Fruit fly (Drosophila melanogaster) whole organism, embryonic: Measurements from ENCODE around the gene CG10347.

Source experiments
- CG10462 ChIP-seq: fragments of 200-800 bp; sonication (Bioruptor generic); optimal IDR thresholded peaks from 2 replicates; lab custom pipeline; 2016; ENCODE audit warnings: missing biosample characterization, missing genetic modification characterization
- CG11247 ChIP-seq: fragments of 200-800 bp; sonication (Bioruptor generic); IDR thresholded peaks from 2 replicates; pipeline ENCODE4 v1.3.6; 2022; ENCODE audit warnings: missing biosample characterization, missing genetic modification characterization
- CG1233 ChIP-seq: fragments of 200-800 bp; sonication (Bioruptor generic); optimal IDR thresholded peaks from 4 replicates; lab custom pipeline; 2018; ENCODE audit warnings: missing biosample characterization, mild to moderate bottlenecking, missing genetic modification characterization
- CG13296 ChIP-seq: fragments of 200-800 bp; sonication (Bioruptor generic); optimal IDR thresholded peaks from 3 replicates; lab custom pipeline; 2018; ENCODE audit warnings: missing biosample characterization, mild to moderate bottlenecking, missing genetic modification characterization
- CG13624 ChIP-seq: fragments of 200-800 bp; sonication (Bioruptor generic); optimal IDR thresholded peaks from 2 replicates; lab custom pipeline; 2016; ENCODE audit warnings: missing biosample characterization, missing genetic modification characterization
- CG1603 ChIP-seq: fragments of 200-800 bp; sonication (Bioruptor generic); optimal IDR thresholded peaks from 2 replicates; lab custom pipeline; 2019; ENCODE audit warnings: missing biosample characterization, mild to moderate bottlenecking, missing genetic modification characterization, moderate library complexity
- CG17328 ChIP-seq: fragments of 200-800 bp; sonication (Bioruptor generic); IDR thresholded peaks from 2 replicates; pipeline ENCODE4 v1.3.6; 2022; ENCODE audit warnings: missing biosample characterization, missing genetic modification characterization
- CG2129 ChIP-seq: fragments of 200-800 bp; sonication (Bioruptor generic); IDR thresholded peaks from 2 replicates; pipeline ENCODE4 v1.3.6; 2022; ENCODE audit warnings: missing biosample characterization, missing genetic modification characterization; ENCODE audit not compliant: partially characterized antibody
- CG2678 ChIP-seq: fragments of 200-800 bp; sonication (Bioruptor generic); optimal IDR thresholded peaks from 3 replicates; lab custom pipeline; 2019; ENCODE audit warnings: missing biosample characterization, mild to moderate bottlenecking, missing genetic modification characterization, moderate library complexity
- CG32767 ChIP-seq: fragments of 200-800 bp; sonication (Bioruptor generic); IDR thresholded peaks from 2 replicates; pipeline ENCODE4 v1.3.6; 2022; ENCODE audit warnings: missing biosample characterization, missing genetic modification characterization
- CG5245 ChIP-seq: fragments of 200-800 bp; sonication (Bioruptor generic); optimal IDR thresholded peaks from 3 replicates; lab custom pipeline; 2016; ENCODE audit warnings: missing biosample characterization, missing genetic modification characterization
- CG5953 ChIP-seq: fragments of 200-800 bp; sonication (Bioruptor generic); IDR thresholded peaks from 2 replicates; pipeline ENCODE4 v1.3.6; 2022; ENCODE audit warnings: missing biosample characterization, missing genetic modification characterization
- CG7357 ChIP-seq: fragments of 200-800 bp; sonication (Bioruptor generic); IDR thresholded peaks from 3 replicates; pipeline ENCODE4 v1.3.6; 2022; ENCODE audit warnings: missing biosample characterization, missing genetic modification characterization
- CG7745 ChIP-seq: fragments of 200-800 bp; sonication (Bioruptor generic); optimal IDR thresholded peaks from 2 replicates; lab custom pipeline; 2018; ENCODE audit warnings: missing biosample characterization, mild to moderate bottlenecking, missing genetic modification characterization, moderate library complexity
- CG7786 ChIP-seq: fragments of 200-800 bp; sonication (Bioruptor generic); optimal IDR thresholded peaks from 2 replicates; lab custom pipeline; 2016; ENCODE audit warnings: missing biosample characterization, missing genetic modification characterization
- CG8290 ChIP-seq, 3 experiments: fragments of 200-800 bp; sonication (Bioruptor generic); optimal IDR thresholded peaks; 2 replicates each; lab custom pipeline; 2016 to 2019; ENCODE audit warnings: missing biosample characterization in 3 of 3, missing genetic modification characterization in 3 of 3, mild to moderate bottlenecking in 2 of 3, moderate library complexity in 1 of 3
- CG8765 ChIP-seq: fragments of 200-800 bp; sonication (Bioruptor generic); IDR thresholded peaks from 2 replicates; pipeline ENCODE4 v1.3.6; 2022; ENCODE audit warnings: missing biosample characterization, missing genetic modification characterization
- CG9797 ChIP-seq: fragments of 200-800 bp; sonication (Bioruptor generic); optimal IDR thresholded peaks from 3 replicates; lab custom pipeline; 2018; ENCODE audit warnings: missing biosample characterization, mild to moderate bottlenecking, missing genetic modification characterization
- CTCF ChIP-seq: fragments of 200-800 bp; sonication (Bioruptor generic); optimal IDR thresholded peaks from 2 replicates; lab custom pipeline; 2017; ENCODE audit warnings: missing biosample characterization, mild to moderate bottlenecking, missing genetic modification characterization, moderate library complexity
- Chrac-16 ChIP-seq: fragments of 200-800 bp; sonication (Bioruptor generic); optimal IDR thresholded peaks from 3 replicates; lab custom pipeline; 2016; ENCODE audit warnings: missing biosample characterization, missing genetic modification characterization
- Dll ChIP-seq: fragments of 200-800 bp; sonication (Bioruptor generic); IDR thresholded peaks from 4 replicates; pipeline ENCODE4 v1.3.6; 2022; ENCODE audit warnings: missing biosample characterization, missing genetic modification characterization; ENCODE audit not compliant: partially characterized antibody
- Doc3 ChIP-seq: fragments of 200-800 bp; sonication (Bioruptor generic); IDR thresholded peaks from 3 replicates; pipeline ENCODE4 v1.3.6; 2022; ENCODE audit warnings: missing biosample characterization, missing genetic modification characterization; ENCODE audit not compliant: partially characterized antibody
- Fer1 ChIP-seq: fragments of 200-800 bp; sonication (Bioruptor generic); optimal IDR thresholded peaks from 2 replicates; lab custom pipeline; 2017; ENCODE audit warnings: missing biosample characterization, mild to moderate bottlenecking, missing genetic modification characterization
- HHEX ChIP-seq: fragments of 200-800 bp; sonication (Bioruptor generic); optimal IDR thresholded peaks from 3 replicates; lab custom pipeline; 2017; ENCODE audit warnings: missing biosample characterization, mild to moderate bottlenecking, missing genetic modification characterization, missing genetic modification reagents
- Hmr ChIP-seq: fragments of 200-800 bp; sonication (Bioruptor generic); optimal IDR thresholded peaks from 3 replicates; lab custom pipeline; 2017; ENCODE audit warnings: mild to moderate bottlenecking, missing biosample characterization, missing genetic modification reagents, missing genetic modification characterization
- Lhr ChIP-seq: fragments of 200-800 bp; sonication (Bioruptor generic); optimal IDR thresholded peaks from 3 replicates; lab custom pipeline; 2017; ENCODE audit warnings: mild to moderate bottlenecking, missing biosample characterization, missing genetic modification reagents, missing genetic modification characterization
- MBD-R2 ChIP-seq: fragments of 200-800 bp; sonication (Bioruptor generic); IDR thresholded peaks from 2 replicates; pipeline ENCODE4 v1.3.6; 2022; ENCODE audit warnings: missing biosample characterization, missing genetic modification characterization
- Med ChIP-seq: fragments of 200-800 bp; sonication (Bioruptor generic); peaks from one replicate; lab custom pipeline; 2016; ENCODE audit warnings: missing biosample characterization, missing genetic modification characterization, mild to moderate bottlenecking, inconsistent platforms, moderate library complexity
- Meics ChIP-seq: fragments of 200-800 bp; sonication (Bioruptor generic); optimal IDR thresholded peaks from 2 replicates; lab custom pipeline; 2017; ENCODE audit warnings: missing biosample characterization, mild to moderate bottlenecking, missing genetic modification characterization
- Tbp ChIP-seq: fragments of >200 bp; optimal IDR thresholded peaks from 2 replicates; lab custom pipeline; 2018; ENCODE audit warnings: missing biosample characterization, missing genetic modification characterization
- abd-A ChIP-seq: fragments of 200-800 bp; sonication (Bioruptor generic); optimal IDR thresholded peaks from 3 replicates; lab custom pipeline; 2019; ENCODE audit warnings: missing biosample characterization, mild to moderate bottlenecking, missing genetic modification characterization, moderate library complexity
- amos ChIP-seq: fragments of 200-800 bp; sonication (Bioruptor generic); IDR thresholded peaks from 2 replicates; pipeline ENCODE4 v1.3.6; 2022; ENCODE audit warnings: missing biosample characterization, missing genetic modification characterization; ENCODE audit not compliant: partially characterized antibody
- ara ChIP-seq: fragments of 200-800 bp; sonication (Bioruptor generic); IDR thresholded peaks from 2 replicates; pipeline ENCODE4 v1.3.6; 2022; ENCODE audit warnings: missing biosample characterization, missing genetic modification characterization
- chif ChIP-seq, 2 experiments: fragments of 200-800 bp; sonication (Bioruptor generic); optimal IDR thresholded peaks; 3 replicates each; lab custom pipeline; 2016; ENCODE audit warnings: missing biosample characterization in 2 of 2, missing genetic modification characterization in 2 of 2
- dan ChIP-seq: fragments of 200-800 bp; sonication (Bioruptor generic); IDR thresholded peaks from 2 replicates; pipeline ENCODE4 v1.3.6; 2022; ENCODE audit warnings: missing biosample characterization, missing genetic modification characterization
- dm ChIP-seq: fragments of 200-800 bp; sonication (Bioruptor generic); optimal IDR thresholded peaks from 3 replicates; lab custom pipeline; 2016; ENCODE audit warnings: missing biosample characterization, missing genetic modification characterization
- gt ChIP-seq: fragments of 200-800 bp; sonication (Bioruptor generic); IDR thresholded peaks from 2 replicates; pipeline ENCODE4 v1.3.6; 2022; ENCODE audit warnings: missing biosample characterization, missing genetic modification characterization
- inv ChIP-seq: fragments of 200-800 bp; sonication (Bioruptor generic); IDR thresholded peaks from 2 replicates; pipeline ENCODE4 v1.3.6; 2022; ENCODE audit warnings: missing biosample characterization, missing genetic modification characterization; ENCODE audit not compliant: partially characterized antibody
- lmd ChIP-seq: fragments of 200-800 bp; sonication (Bioruptor generic); IDR thresholded peaks from 2 replicates; pipeline ENCODE4 v1.3.6; 2022; ENCODE audit warnings: missing biosample characterization, missing genetic modification characterization
- nerfin-1 ChIP-seq: fragments of 200-800 bp; sonication (Bioruptor generic); optimal IDR thresholded peaks from 3 replicates; lab custom pipeline; 2019; ENCODE audit warnings: missing biosample characterization, mild to moderate bottlenecking, missing genetic modification characterization, moderate library complexity
- oc ChIP-seq: fragments of 200-800 bp; sonication (Bioruptor generic); optimal IDR thresholded peaks from 2 replicates; lab custom pipeline; 2018; ENCODE audit warnings: missing biosample characterization, mild to moderate bottlenecking, missing genetic modification characterization, moderate library complexity
- pb ChIP-seq: fragments of 200-800 bp; sonication (Bioruptor generic); optimal IDR thresholded peaks from 3 replicates; lab custom pipeline; 2016; ENCODE audit warnings: missing biosample characterization, missing genetic modification characterization
- sc ChIP-seq, 3 experiments: fragments of >200 bp in 2 of 3; fragments of 200-800 bp in 1 of 3; sonication (Bioruptor generic) in 1 of 3; optimal IDR thresholded peaks; 2 replicates in 2 of 3; 3 replicates in 1 of 3; lab custom pipeline; 2017; ENCODE audit warnings: mild to moderate bottlenecking in 1 of 3, missing biosample characterization in 1 of 3, missing genetic modification characterization in 1 of 3, missing genetic modification reagents in 1 of 3
- sima ChIP-seq: fragments of 200-800 bp; sonication (Bioruptor generic); optimal IDR thresholded peaks from 2 replicates; lab custom pipeline; 2016; ENCODE audit warnings: missing biosample characterization, missing genetic modification characterization
- stc ChIP-seq: fragments of 200-800 bp; sonication (Bioruptor generic); IDR thresholded peaks from 2 replicates; pipeline ENCODE4 v1.3.6; 2022; ENCODE audit warnings: missing biosample characterization, missing genetic modification characterization
- sug ChIP-seq: fragments of 200-800 bp; optimal IDR thresholded peaks from 2 replicates; lab custom pipeline; 2019; ENCODE audit warnings: missing biosample characterization, mild to moderate bottlenecking, missing genetic modification characterization, moderate library complexity
- vfl ChIP-seq: fragments of 200-800 bp; sonication (Bioruptor generic); optimal IDR thresholded peaks from 2 replicates; lab custom pipeline; 2016; ENCODE audit warnings: missing biosample characterization, missing genetic modification characterization
- vvl ChIP-seq: fragments of 200-800 bp; sonication (Bioruptor generic); IDR thresholded peaks from 2 replicates; pipeline ENCODE4 v1.3.6; 2022; ENCODE audit warnings: missing biosample characterization, missing genetic modification characterization
- zfh2 ChIP-seq: fragments of 200-800 bp; sonication (Bioruptor generic); optimal IDR thresholded peaks from 2 replicates; lab custom pipeline; 2016; ENCODE audit warnings: missing biosample characterization, missing genetic modification characterization

Gene CG10347

dm6 chrX:11846049-11846718, 8.5 kb downstream of the CG10347 start, which contains the start of gene CG15740 (continued):
- TF ChIP-seq MBD-R2 (GFP tag; lab: Robert Waterston, UW), result peak; percentile 15; the same call in 1 of the 2 replicates
- TF ChIP-seq Meics, result peak; percentile 33
- no peak for TF ChIP-seq sug (tag; lab: Kevin White, UChicago)
- TF ChIP-seq pb, result no peak
- peak; percentile 47; the same call in 1 of the 2 replicates for TF ChIP-seq CG17328 (GFP tag; lab: Robert Waterston, UW)
- TF ChIP-seq CG9797 (GFP tag; lab: Kevin White, UChicago), result no peak
- TF ChIP-seq Med (GFP tag; lab: Kevin White, UChicago), result peak; percentile 84
- TF ChIP-seq CG10462 (GFP tag; lab: Kevin White, UChicago), result no peak
- no peak for TF ChIP-seq dm (GFP tag; lab: Kevin White, UChicago)
- TF ChIP-seq gt (GFP tag; lab: Robert Waterston, UW), result no peak
- TF ChIP-seq dan (GFP tag; lab: Robert Waterston, UW), result no peak
- TF ChIP-seq CTCF (GFP tag; lab: Kevin White, UChicago), result no peak
- TF ChIP-seq CG7745, result no peak
- TF ChIP-seq amos (GFP tag; lab: Robert Waterston, UW), result no peak
- TF ChIP-seq CG13624 (GFP tag; lab: Kevin White, UChicago), result peak; percentile 26
- TF ChIP-seq nerfin-1 (tag; lab: Kevin White, UChicago), result peak; percentile 1
- TF ChIP-seq HHEX, result peak; percentile 14
- TF ChIP-seq lmd (GFP tag; lab: Robert Waterston, UW), result peak; percentile 72
- no peak for TF ChIP-seq Tbp (GFP tag; lab: Kevin White, UChicago)
- no peak for TF ChIP-seq oc (tag; lab: Kevin White, UChicago)
- TF ChIP-seq CG2678 (tag; lab: Kevin White, UChicago), result peak; percentile 49
- peak; percentile 38 for TF ChIP-seq CG1603 (tag; lab: Kevin White, UChicago)
- TF ChIP-seq CG2129 (GFP tag; lab: Robert Waterston, UW), result no peak
- TF ChIP-seq CG5245 (GFP tag; lab: Kevin White, UChicago), result no peak
- TF ChIP-seq zfh2 (GFP tag; lab: Kevin White, UChicago), result no peak
- TF ChIP-seq CG13296 (GFP tag; lab: Kevin White, UChicago), result peak; percentile 17
- peak; percentile 17 for TF ChIP-seq Hmr
- no peak for TF ChIP-seq CG8290 (GFP tag; optimal IDR thresholded peaks at IDR 0.05; lab: Kevin White, UChicago)
- no peak for TF ChIP-seq CG8290 (tag; optimal IDR thresholded peaks at IDR 0.05; lab: Kevin White, UChicago)
- TF ChIP-seq CG7357, result 0 out of 3 replicates have a peak, but pooled peaks have one; percentile 25
- TF ChIP-seq Chrac-16, result peak; percentile 8
- no peak for TF ChIP-seq CG1233 (GFP tag; lab: Kevin White, UChicago)
- no peak for TF ChIP-seq Doc3
- TF ChIP-seq Fer1 (GFP tag; lab: Kevin White, UChicago), result peak; percentile 10
- TF ChIP-seq vfl, result no peak
- no peak for TF ChIP-seq Lhr
- TF ChIP-seq Dll (GFP tag; lab: Robert Waterston, UW), result no peak
- no peak for TF ChIP-seq sc (optimal IDR thresholded peaks at IDR 0.05; lab: Kevin White, UChicago)
- TF ChIP-seq sc (GFP tag; optimal IDR thresholded peaks at IDR 0.05; lab: Kevin White, UChicago), result no peak
- peak; percentile 52 for TF ChIP-seq vvl (GFP tag; lab: Robert Waterston, UW)
- peak; percentile 33; the same call in 1 of the 2 replicates for TF ChIP-seq CG5953
- no peak for TF ChIP-seq CG8765 (GFP tag; lab: Robert Waterston, UW)
- no peak for TF ChIP-seq chif (GFP tag; optimal IDR thresholded peaks at IDR 0.05; lab: Kevin White, UChicago)
- peak; percentile 42; the same call in 1 of the 2 replicates for TF ChIP-seq CG32767
- no peak for TF ChIP-seq CG11247 (GFP tag; lab: Robert Waterston, UW)
- TF ChIP-seq CG7786, result no peak
- no peak for TF ChIP-seq inv (GFP tag; lab: Robert Waterston, UW)
- no peak for TF ChIP-seq sima
- peak; percentile 62; the same call in 1 of the 2 replicates for TF ChIP-seq stc (GFP tag; lab: Robert Waterston, UW)
- TF ChIP-seq ara (GFP tag; lab: Robert Waterston, UW), result peak; percentile 31; the same call in 1 of the 2 replicates
- no peak for TF ChIP-seq abd-A (tag; lab: Kevin White, UChicago)
